Worm (Caenorhabditis elegans) whole organism, L4 larva: Measurements from ENCODE around the gene gldc-1.

Source experiments
- F37D6.2 ChIP-seq: sonication (generic microtip); optimal IDR thresholded peaks from 2 replicates; lab custom pipeline; 2016; ENCODE audit warnings: mild to moderate bottlenecking, missing genetic modification characterization, missing compliant biosample characterization
- F49E8.2 ChIP-seq: sonication (generic microtip); optimal IDR thresholded peaks from 2 replicates; lab custom pipeline; 2016; ENCODE audit warnings: missing compliant biosample characterization, mild to moderate bottlenecking, missing genetic modification characterization, borderline replicate concordance
- Y48G9A.11 ChIP-seq: fragments of 200-800 bp; sonication (Bioruptor generic); IDR thresholded peaks from 2 replicates; pipeline ENCODE4 v1.3.6; 2022; ENCODE audit warnings: missing genetic modification reagents, missing genetic modification characterization, missing compliant biosample characterization
- Y75B8A.6 ChIP-seq: fragments of 200-800 bp; sonication (Bioruptor generic); IDR thresholded peaks from 2 replicates; pipeline ENCODE4 v1.3.6; 2022; ENCODE audit warnings: missing genetic modification reagents, missing genetic modification characterization, missing compliant biosample characterization
- aly-2 ChIP-seq: sonication (generic microtip); optimal IDR thresholded peaks from 2 replicates; lab custom pipeline; 2018; ENCODE audit warnings: missing biosample characterization, missing genetic modification characterization
- ceh-20 ChIP-seq: fragments of 200-800 bp; sonication (Bioruptor generic); IDR thresholded peaks from 2 replicates; pipeline ENCODE4 v1.3.6; 2022; ENCODE audit warnings: missing genetic modification reagents, missing genetic modification characterization, missing compliant biosample characterization
- ceh-28 ChIP-seq: fragments of 150-350 bp; optimal IDR thresholded peaks from 2 replicates; lab custom pipeline; 2014; ENCODE audit warnings: missing biosample characterization, missing genetic modification reagents, missing genetic modification characterization
- ceh-44 ChIP-seq: fragments of 200-800 bp; sonication (Bioruptor generic); IDR thresholded peaks from 2 replicates; pipeline ENCODE4 v1.3.6; 2022; ENCODE audit warnings: missing genetic modification reagents, missing genetic modification characterization, missing compliant biosample characterization
- ceh-62 ChIP-seq: sonication (generic microtip); optimal IDR thresholded peaks from 2 replicates; lab custom pipeline; 2017; ENCODE audit warnings: missing biosample characterization, missing genetic modification characterization
- ces-1 ChIP-seq: fragments of 150-350 bp; sonication (generic microtip); optimal IDR thresholded peaks from 4 replicates; lab custom pipeline; 2014; ENCODE audit warnings: missing biosample characterization, missing genetic modification reagents, missing genetic modification characterization
- daf-12 ChIP-seq: fragments of 150-350 bp; optimal IDR thresholded peaks from 2 replicates; lab custom pipeline; 2014; ENCODE audit warnings: missing biosample characterization, missing genetic modification reagents, missing genetic modification characterization
- dmd-9 ChIP-seq: fragments of 200-800 bp; sonication (Bioruptor generic); IDR thresholded peaks from 2 replicates; pipeline ENCODE4 v1.3.6; 2022; ENCODE audit warnings: missing genetic modification reagents, missing genetic modification characterization, missing compliant biosample characterization
- hif-1 ChIP-seq, 2 experiments: sonication (generic microtip); optimal IDR thresholded peaks; 2 replicates each; lab custom pipeline; 2016 to 2017; ENCODE audit warnings: missing compliant biosample characterization in 2 of 2, missing genetic modification characterization in 2 of 2, missing genetic modification reagents in 2 of 2, missing genotype in 2 of 2, mild to moderate bottlenecking in 1 of 2
- hmg-1.1 ChIP-seq: fragments of 200-800 bp; sonication (Bioruptor generic); IDR thresholded peaks from 2 replicates; pipeline ENCODE4 v1.3.6; 2022; ENCODE audit warnings: missing genetic modification reagents, missing genetic modification characterization, missing compliant biosample characterization
- jun-1 ChIP-seq: fragments of 150-350 bp; optimal IDR thresholded peaks from 2 replicates; lab custom pipeline; 2014; ENCODE audit warnings: missing biosample characterization, missing genetic modification reagents, missing genetic modification characterization
- lim-7 ChIP-seq: fragments of 200-800 bp; sonication (Bioruptor generic); IDR thresholded peaks from 2 replicates; pipeline ENCODE4 v1.3.6; 2022; ENCODE audit warnings: missing genetic modification characterization, missing compliant biosample characterization
- lin-1 ChIP-seq: fragments of 200-800 bp; sonication (Bioruptor generic); IDR thresholded peaks from 2 replicates; pipeline ENCODE4 v1.3.6; 2022; ENCODE audit warnings: missing genetic modification reagents, missing genetic modification characterization, missing compliant biosample characterization
- lin-13 ChIP-seq: fragments of 150-350 bp; optimal IDR thresholded peaks from 2 replicates; lab custom pipeline; 2014; ENCODE audit warnings: missing biosample characterization, missing genetic modification reagents, missing genetic modification characterization
- lsy-2 ChIP-seq, 2 experiments: fragments of 150-350 bp in 1 of 2; sonication (generic microtip) in 1 of 2; optimal IDR thresholded peaks; 2 replicates each; lab custom pipeline; 2014 to 2017; ENCODE audit warnings: missing biosample characterization in 2 of 2, missing genetic modification characterization in 2 of 2
- mes-2 ChIP-seq: sonication (generic microtip); optimal IDR thresholded peaks from 2 replicates; lab custom pipeline; 2016; ENCODE audit warnings: missing genotype, mild to moderate bottlenecking, missing genetic modification characterization, missing compliant biosample characterization; ENCODE audit not compliant: poor library complexity, severe bottlenecking
- mxl-2 ChIP-seq: fragments of 200-800 bp; sonication (Bioruptor generic); conservative IDR thresholded peaks from 2 replicates; pipeline ENCODE4 v1.3.6; 2022; ENCODE audit warnings: missing genetic modification reagents, missing genetic modification characterization, missing compliant biosample characterization
- mxl-3 ChIP-seq: fragments of 200-800 bp; sonication (Bioruptor generic); optimal IDR thresholded peaks from 2 replicates; lab custom pipeline; 2018; ENCODE audit warnings: mild to moderate bottlenecking, missing genetic modification characterization, missing compliant biosample characterization
- nhr-10 ChIP-seq: fragments of 150-350 bp; optimal IDR thresholded peaks from 2 replicates; lab custom pipeline; 2014; ENCODE audit warnings: missing biosample characterization, missing genetic modification characterization
- nhr-11 ChIP-seq: fragments of 150-350 bp; optimal IDR thresholded peaks from 2 replicates; lab custom pipeline; 2014; ENCODE audit warnings: missing biosample characterization, missing genetic modification characterization
- nhr-25 ChIP-seq: sonication (generic microtip); optimal IDR thresholded peaks from 2 replicates; lab custom pipeline; 2017; ENCODE audit warnings: missing genetic modification characterization, mild to moderate bottlenecking, missing compliant biosample characterization, antibody characterized with exemption, moderate library complexity, borderline replicate concordance; ENCODE audit not compliant: insufficient read depth
- nhr-48 ChIP-seq: sonication (generic microtip); optimal IDR thresholded peaks from 2 replicates; lab custom pipeline; 2016; ENCODE audit warnings: mild to moderate bottlenecking, missing genetic modification characterization, missing compliant biosample characterization
- nhr-76 ChIP-seq: fragments of 150-350 bp; optimal IDR thresholded peaks from 2 replicates; lab custom pipeline; 2014; ENCODE audit warnings: missing biosample characterization, missing genetic modification characterization
- nhr-77 ChIP-seq: fragments of 150-350 bp; optimal IDR thresholded peaks from 2 replicates; lab custom pipeline; 2014; ENCODE audit warnings: missing biosample characterization, missing genetic modification characterization
- pha-4 ChIP-seq, 2 experiments: fragments of 150-350 bp in 1 of 2; fragments of 200-800 bp in 1 of 2; sonication (Bioruptor generic) in 1 of 2; IDR thresholded peaks in 1 of 2; optimal IDR thresholded peaks in 1 of 2; 2 replicates each; pipeline versions ENCODE4 v1.3.6 to Lab custom; 2014 to 2022; ENCODE audit warnings: missing genetic modification characterization in 2 of 2, missing genetic modification reagents in 2 of 2, missing biosample characterization in 1 of 2, missing compliant biosample characterization in 1 of 2
- php-3 ChIP-seq: fragments of 200-800 bp; sonication (Bioruptor generic); IDR thresholded peaks from 2 replicates; pipeline ENCODE4 v1.3.6; 2022; ENCODE audit warnings: missing genetic modification reagents, missing genetic modification characterization, missing compliant biosample characterization
- pqm-1 ChIP-seq: sonication (generic microtip); optimal IDR thresholded peaks from 2 replicates; lab custom pipeline; 2017; ENCODE audit warnings: missing biosample characterization, missing genetic modification characterization
- saeg-2 ChIP-seq: fragments of 200-800 bp; sonication (Bioruptor generic); IDR thresholded peaks from 2 replicates; pipeline ENCODE4 v1.3.6; 2022; ENCODE audit warnings: missing genetic modification reagents, missing genetic modification characterization, missing compliant biosample characterization
- sdz-12 ChIP-seq: fragments of 200-800 bp; sonication (Bioruptor generic); optimal IDR thresholded peaks from 2 replicates; lab custom pipeline; 2018; ENCODE audit warnings: mild to moderate bottlenecking, missing genetic modification characterization, missing compliant biosample characterization
- tag-97 ChIP-seq: fragments of 200-800 bp; sonication (Bioruptor generic); IDR thresholded peaks from 2 replicates; pipeline ENCODE4 v1.3.6; 2022; ENCODE audit warnings: missing genetic modification characterization, missing compliant biosample characterization
- unc-62 ChIP-seq, 3 experiments: fragments of 150-350 bp in 1 of 3; sonication (generic microtip); optimal IDR thresholded peaks in 2 of 3; peaks in 1 of 3; 1 replicate in 1 of 3; 2 replicates in 2 of 3; lab custom pipeline; 2014 to 2017; ENCODE audit warnings: missing biosample characterization in 3 of 3, missing genetic modification characterization in 3 of 3, missing genetic modification reagents in 3 of 3, missing genotype in 1 of 3
- zfp-3 ChIP-seq: fragments of 200-800 bp; sonication (Bioruptor generic); conservative IDR thresholded peaks from 2 replicates; pipeline ENCODE4 v1.3.6; 2022; ENCODE audit warnings: missing genetic modification reagents, missing genetic modification characterization, missing compliant biosample characterization
- zip-11 ChIP-seq: fragments of 200-800 bp; sonication (Bioruptor generic); IDR thresholded peaks from 2 replicates; pipeline ENCODE4 v1.3.6; 2022; ENCODE audit warnings: missing genetic modification characterization, missing compliant biosample characterization
- ztf-11 ChIP-seq: fragments of 150-350 bp; optimal IDR thresholded peaks from 2 replicates; lab custom pipeline; 2014; ENCODE audit warnings: missing biosample characterization, missing genetic modification characterization

The gldc-1 gene

ce11 chrII:6026646-6027045 is 23.6 kb upstream of the gldc-1 start (continued):
- no peak; the same call in 1 of the 2 replicates for TF ChIP-seq php-3 (GFP tag; lab: Robert Waterston, UW)
- no peak for TF ChIP-seq nhr-10 (tag; lab: Kevin White, UChicago)
- TF ChIP-seq ceh-28 (tag; lab: Kevin White, UChicago): no peak
- TF ChIP-seq jun-1 (tag; lab: Kevin White, UChicago): peak; percentile 4
- TF ChIP-seq pha-4 (GFP tag; IDR thresholded peaks at IDR 0.05; lab: Robert Waterston, UW): peak; percentile 46; the same call in 1 of the 2 replicates
- no peak for TF ChIP-seq pha-4 (tag; optimal IDR thresholded peaks at IDR 0.05; lab: Kevin White, UChicago)
- TF ChIP-seq ces-1 (GFP tag; lab: Kevin White, UChicago): no peak
- TF ChIP-seq Y48G9A.11 (GFP tag; lab: Robert Waterston, UW): no peak
- no peak for TF ChIP-seq hmg-1.1
- TF ChIP-seq F37D6.2: no peak
- no peak for TF ChIP-seq nhr-25

- no peak for TF ChIP-seq saeg-2
- peak; percentile 71 for TF ChIP-seq nhr-11 (tag; lab: Kevin White, UChicago)
- peak; percentile 67 for TF ChIP-seq mxl-3 (GFP tag; lab: Kevin White, UChicago)
Measured at ce11 chrII:6028594-6029141, 21.6 kb upstream of the gldc-1 start.

DNA sequence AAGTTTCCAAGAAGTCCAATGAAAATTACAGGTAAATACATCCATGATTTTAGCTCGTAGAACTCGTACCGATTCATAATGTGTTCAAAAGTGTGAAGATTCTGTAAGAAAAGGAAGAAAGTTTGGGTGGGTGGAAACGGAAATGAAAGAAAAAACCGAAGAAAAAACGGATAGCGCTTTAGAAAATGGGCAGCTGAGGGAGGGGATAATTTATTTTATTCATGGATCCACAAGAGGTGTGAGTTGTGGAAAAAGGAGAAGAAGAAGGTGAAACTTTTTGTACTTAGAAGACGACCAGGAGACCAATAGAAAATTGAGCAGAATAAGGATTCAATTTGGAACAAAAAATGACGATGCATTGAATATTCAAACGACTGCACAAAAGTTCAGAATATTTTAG is 19.1 kb upstream of the gldc-1 start, which contains the start of gene frpr-16:
TSS of gene frpr-16 (minus strand) at position 101 of the 400 bp plus-strand sequence.
- TF ChIP-seq F49E8.2 (tag; lab: Kevin White, UChicago) (no peak), sdz-12 (GFP tag; lab: Kevin White, UChicago) (no peak), php-3 (GFP tag; lab: Robert Waterston, UW) (no peak), zfp-3 (no peak), aly-2 (tag; lab: Kevin White, UChicago) (no peak), mes-2 (tag; lab: Kevin White, UChicago) (no peak), ceh-20 (GFP tag; lab: Robert Waterston, UW) (no peak), tag-97 (no peak), nhr-76 (no peak), daf-12 (tag; lab: Kevin White, UChicago) (no peak), hif-1 (tag; optimal IDR thresholded peaks at IDR 0.05; lab: Kevin White, UChicago) (no peak), lin-13 (GFP tag; lab: Kevin White, UChicago) (no peak), pqm-1 (no peak), ceh-44 (no peak), mxl-2 (GFP tag; lab: Robert Waterston, UW) (no peak)

- TF ChIP-seq ceh-62 (tag; lab: Kevin White, UChicago): no peak
- no peak for TF ChIP-seq hif-1 (tag; optimal IDR thresholded peaks at IDR 0.05; lab: Kevin White, UChicago)
- TF ChIP-seq ztf-11 (tag; lab: Kevin White, UChicago): no peak
- TF ChIP-seq nhr-48 (tag; lab: Kevin White, UChicago): no peak
- no peak for TF ChIP-seq Y75B8A.6 (GFP tag; lab: Robert Waterston, UW)
- no peak for TF ChIP-seq lsy-2 (tag; optimal IDR thresholded peaks at IDR 0.05; lab: Kevin White, UChicago)
- no peak for TF ChIP-seq unc-62 (GFP tag; optimal IDR thresholded peaks at IDR 0.05 in 1 of 2; lab: Kevin White, UChicago)
- TF ChIP-seq unc-62 (tag; optimal IDR thresholded peaks at IDR 0.05; lab: Kevin White, UChicago): no peak
- TF ChIP-seq zip-11: no peak
- no peak for TF ChIP-seq lim-7 (GFP tag; lab: Robert Waterston, UW)
- no peak for TF ChIP-seq saeg-2
- TF ChIP-seq nhr-11 (tag; lab: Kevin White, UChicago): no peak
- no peak for TF ChIP-seq dmd-9 (GFP tag; lab: Robert Waterston, UW)
- TF ChIP-seq nhr-10 (tag; lab: Kevin White, UChicago): no peak
- TF ChIP-seq pqm-1: no peak
- TF ChIP-seq lin-1 (GFP tag; lab: Robert Waterston, UW): no peak
- no peak for TF ChIP-seq nhr-77 (tag; lab: Kevin White, UChicago)
Measured at ce11 chrII:6043166-6043565, 7.1 kb upstream of the gldc-1 start, which contains the start of gene R12C12.10. Gene R12C12.10, minus strand, starts transcription at chrII:6043266.
